Fruit fly (Drosophila melanogaster) Kc167 (cell line): ENCODE measurements around the gene HP1c.

Experiments used
- Myc ChIP-seq: fragments of >200 bp; optimal IDR thresholded peaks from 2 replicates; lab custom pipeline; 2017; ENCODE audit warnings: missing external identifiers
- Sin3A ChIP-seq: fragments of >200 bp; optimal IDR thresholded peaks from 2 replicates; lab custom pipeline; 2018; ENCODE audit warnings: missing external identifiers
- insv ChIP-seq: fragments of >200 bp; optimal IDR thresholded peaks from 3 replicates; lab custom pipeline; 2018; ENCODE audit warnings: missing external identifiers
- psq ChIP-seq: fragments of >200 bp; optimal IDR thresholded peaks from 2 replicates; lab custom pipeline; 2017; ENCODE audit warnings: missing external identifiers
- ttk ChIP-seq: sonication (Bioruptor generic); optimal IDR thresholded peaks from 2 replicates; lab custom pipeline; 2017; ENCODE audit warnings: missing external identifiers

- TF ChIP-seq ttk (lab: Kevin White, UChicago): no peak
- no peak for TF ChIP-seq Myc (lab: Kevin White, UChicago)
- no peak for TF ChIP-seq insv
- TF ChIP-seq Sin3A (lab: Kevin White, UChicago): no peak
- no peak for TF ChIP-seq psq (lab: Kevin White, UChicago)
These were observed 24.8 kb downstream of the HP1c start, which contains the start of gene CG43093 for dm6 chr3R:22770207-22770606.
